Worm (Caenorhabditis elegans) whole organism, L1 larva: ENCODE results near the gene dmsr-16.

Experiments used
- aly-2 ChIP-seq: fragments of 150-350 bp; optimal IDR thresholded peaks from 2 replicates; lab custom pipeline; 2014; ENCODE audit warnings: missing biosample characterization, missing genetic modification characterization
- dsc-1 ChIP-seq: sonication (generic microtip); optimal IDR thresholded peaks from 2 replicates; lab custom pipeline; 2016; ENCODE audit warnings: mild to moderate bottlenecking, missing genetic modification characterization, missing compliant biosample characterization
- ets-5 ChIP-seq: fragments of 200-800 bp; sonication (Bioruptor generic); IDR thresholded peaks from 2 replicates; pipeline ENCODE4 v1.3.6; 2022; ENCODE audit warnings: missing genetic modification characterization, missing compliant biosample characterization
- nhr-20 ChIP-seq: sonication (generic microtip); optimal IDR thresholded peaks from 2 replicates; lab custom pipeline; 2016; ENCODE audit warnings: mild to moderate bottlenecking, missing genetic modification characterization, missing compliant biosample characterization
- nhr-28 ChIP-seq: fragments of 150-350 bp; optimal IDR thresholded peaks from 2 replicates; lab custom pipeline; 2014; ENCODE audit warnings: missing biosample characterization, missing genetic modification characterization
- nhr-76 ChIP-seq: sonication (generic microtip); optimal IDR thresholded peaks from 2 replicates; lab custom pipeline; 2017; ENCODE audit warnings: missing biosample characterization, missing genetic modification characterization
- skn-1 ChIP-seq: fragments of 150-350 bp; optimal IDR thresholded peaks from 2 replicates; lab custom pipeline; 2014; ENCODE audit warnings: missing biosample characterization, missing genetic modification characterization
- tbx-2 ChIP-seq: sonication (generic microtip); optimal IDR thresholded peaks from 2 replicates; lab custom pipeline; 2016; ENCODE audit warnings: missing genetic modification characterization, missing compliant biosample characterization
- unc-130 ChIP-seq: fragments of 150-350 bp; optimal IDR thresholded peaks from 2 replicates; lab custom pipeline; 2017; ENCODE audit warnings: missing biosample characterization, missing genetic modification characterization, inconsistent platforms
- unc-62 ChIP-seq: fragments of 150-350 bp; optimal IDR thresholded peaks from 2 replicates; lab custom pipeline; 2014; ENCODE audit warnings: missing biosample characterization, missing genetic modification reagents, missing genetic modification characterization
- zag-1 ChIP-seq: fragments of 150-350 bp; optimal IDR thresholded peaks from 2 replicates; lab custom pipeline; 2014; ENCODE audit warnings: missing biosample characterization, missing genetic modification characterization
- ztf-11 ChIP-seq, 2 experiments: sonication (generic microtip); optimal IDR thresholded peaks; 2 replicates each; lab custom pipeline; 2016 to 2017; ENCODE audit warnings: missing genetic modification characterization in 2 of 2, missing biosample characterization in 1 of 2, missing compliant biosample characterization in 1 of 2

- TF ChIP-seq aly-2 (no peak), skn-1 (tag; lab: Kevin White, UChicago) (no peak), unc-62 (GFP tag; lab: Kevin White, UChicago) (no peak), nhr-76 (tag; lab: Kevin White, UChicago) (no peak), nhr-20 (tag; lab: Kevin White, UChicago) (no peak), nhr-28 (tag; lab: Kevin White, UChicago) (no peak), ztf-11 (tag; optimal IDR thresholded peaks at IDR 0.05; lab: Kevin White, UChicago) (no peak), tbx-2 (tag; lab: Kevin White, UChicago) (no peak), dsc-1 (tag; lab: Kevin White, UChicago) (no peak), ets-5 (no peak), unc-130 (no peak), zag-1 (tag; lab: Kevin White, UChicago) (no peak)
These were observed 45.8 kb upstream of the dmsr-16 start, which contains the start of gene gpa-10 for ce11 chrV:6854711-6855110.
